Fruit fly (Drosophila melanogaster): ENCODE results near the gene CG13727.

Gene CG13727

DNA sequence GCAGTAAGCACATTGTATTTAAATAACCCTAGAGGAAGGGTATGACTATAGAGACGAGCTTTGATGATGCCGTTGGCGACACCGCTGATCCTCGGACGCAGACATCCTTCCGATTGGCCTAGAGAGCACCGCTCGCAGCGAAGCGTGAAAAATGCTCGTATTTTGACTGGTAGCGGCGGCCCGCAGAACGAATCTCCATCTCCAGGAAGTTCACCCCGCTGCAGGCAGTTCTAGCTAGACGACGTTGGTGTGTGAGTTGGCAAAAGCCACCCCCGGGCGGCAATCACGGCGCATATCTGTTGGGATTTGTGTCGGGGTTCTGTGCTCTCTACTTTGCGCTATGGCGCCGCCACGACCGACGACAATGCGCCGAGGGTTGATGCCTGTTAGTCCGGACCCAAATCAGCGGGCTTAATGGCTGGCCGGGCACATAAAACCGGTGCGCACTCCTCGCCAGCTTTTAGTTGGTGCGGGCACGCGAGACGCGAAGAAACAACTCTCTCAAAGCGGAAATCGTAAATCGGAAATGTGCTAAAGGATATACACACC lies 18.2 kb upstream of the CG13727 start, which contains the start of gene tap:
tap (plus strand) TSS at position 458 of the 549 bp plus-strand sequence.
- TF ChIP-seq nerfin-1 (tag; optimal IDR thresholded peaks at IDR 0.05) (peak; percentile 35), Ets65A (GFP tag) (peak; percentile 70), slou (GFP tag; optimal IDR thresholded peaks at IDR 0.05) (no peak), gsb-n (tag; optimal IDR thresholded peaks at IDR 0.05) (peak; percentile 89), CG7963 (GFP tag; IDR thresholded peaks at IDR 0.05; ENCODE audit: partially characterized antibody) (no peak), Hr39 (optimal IDR thresholded peaks at IDR 0.05) (no peak), CG43689 (GFP tag; IDR thresholded peaks at IDR 0.05) (no peak), CG33213 (GFP tag; optimal IDR thresholded peaks at IDR 0.05) (no peak), CHES-1-like (GFP tag; optimal IDR thresholded peaks at IDR 0.05) (no peak), disco-r (GFP tag; optimal IDR thresholded peaks at IDR 0.05) (no peak), sna (GFP tag; IDR thresholded peaks at IDR 0.05; ENCODE audit: partially characterized antibody) (no peak), oc (tag; optimal IDR thresholded peaks at IDR 0.05) (peak; percentile 17), ewg (GFP tag; optimal IDR thresholded peaks at IDR 0.05) (peak; percentile 21), CG2199 (GFP tag; IDR thresholded peaks at IDR 0.05) (0 out of 3 replicates have a peak, but pooled peaks have one; percentile 31), Jarid2 (GFP tag; optimal IDR thresholded peaks at IDR 0.05) (no peak), kni (GFP tag; optimal IDR thresholded peaks at IDR 0.05) (peak; percentile 25), hbn (GFP tag; IDR thresholded peaks at IDR 0.05; ENCODE audit: partially characterized antibody) (no peak), org-1 (GFP tag; optimal IDR thresholded peaks at IDR 0.05) (no peak), Nf-YC (tag; optimal IDR thresholded peaks at IDR 0.05) (peak; percentile 93), lbe (GFP tag; optimal IDR thresholded peaks at IDR 0.05) (no peak), sens-2 (GFP tag; IDR thresholded peaks at IDR 0.05) (no peak), gfzf (GFP tag; optimal IDR thresholded peaks at IDR 0.05) (no peak), exex (tag; optimal IDR thresholded peaks at IDR 0.05) (no peak), Hey (tag; optimal IDR thresholded peaks at IDR 0.05) (peak; percentile 79), CG9609 (GFP tag; optimal IDR thresholded peaks at IDR 0.05) (no peak), seq (GFP tag; IDR thresholded peaks at IDR 0.05) (peak; percentile 46; the same call in 1 of the 2 replicates), CG30431 (GFP tag; optimal IDR thresholded peaks at IDR 0.05) (no peak), kay (GFP tag; optimal IDR thresholded peaks at IDR 0.05) (no peak), Nf-YB (GFP tag; optimal IDR thresholded peaks at IDR 0.05) (peak; percentile 91), CG6791 (GFP tag; IDR thresholded peaks at IDR 0.05; ENCODE audit: partially characterized antibody) (no peak), CG13894 (tag; optimal IDR thresholded peaks at IDR 0.05) (peak; percentile 62), CG10366 (GFP tag; IDR thresholded peaks at IDR 0.05) (no peak), CG3995 (GFP tag; optimal IDR thresholded peaks at IDR 0.05) (no peak), CG6254 (GFP tag; optimal IDR thresholded peaks at IDR 0.05) (no peak), ci (GFP tag; IDR thresholded peaks at IDR 0.05) (no peak), fd64A (GFP tag; optimal IDR thresholded peaks at IDR 0.05) (no peak), CG15696 (tag; optimal IDR thresholded peaks at IDR 0.05) (no peak), CG11093 (GFP tag; IDR thresholded peaks at IDR 0.05) (no peak), pros (GFP tag; optimal IDR thresholded peaks at IDR 0.05) (peak; percentile 77), CG1602 (GFP tag; optimal IDR thresholded peaks at IDR 0.05) (no peak)

DNA sequence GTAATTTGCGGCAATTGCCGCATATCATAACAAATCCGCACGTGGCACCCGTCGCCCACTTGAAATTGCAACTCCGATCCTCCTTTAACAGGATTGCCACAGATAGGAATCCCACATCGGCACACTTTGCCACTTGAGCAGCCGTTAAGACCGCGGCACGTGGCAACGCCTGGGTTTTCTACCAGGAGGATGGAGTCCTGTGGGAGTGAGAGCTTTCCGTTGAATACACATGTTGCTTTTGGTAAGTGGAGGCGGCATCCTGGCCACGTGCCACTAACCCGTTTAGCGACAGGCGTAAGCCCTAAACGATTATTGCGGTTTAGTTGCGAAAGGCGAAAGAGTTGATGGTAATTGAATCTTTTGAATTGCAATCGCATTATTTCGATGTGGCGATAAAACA lies 17.4 kb upstream of the CG13727 start:
- peak; percentile 54 for TF ChIP-seq Kr (GFP tag; optimal IDR thresholded peaks at IDR 0.05)
- peak; percentile 9 for TF ChIP-seq abd-A (tag; optimal IDR thresholded peaks at IDR 0.05)
- TF ChIP-seq CG30431 (GFP tag; optimal IDR thresholded peaks at IDR 0.05), result no peak
- peak; percentile 75 for TF ChIP-seq run (tag; optimal IDR thresholded peaks at IDR 0.05)
- no peak for TF ChIP-seq Sry-δ (GFP tag; optimal IDR thresholded peaks at IDR 0.05)
- TF ChIP-seq nerfin-1 (tag; optimal IDR thresholded peaks at IDR 0.05), result peak; percentile 4
- TF ChIP-seq sim (GFP tag; IDR thresholded peaks at IDR 0.05), result no peak
- TF ChIP-seq CG11696 (GFP tag; IDR thresholded peaks at IDR 0.05), result no peak
- peak; percentile 100 for TF ChIP-seq Hey (tag; optimal IDR thresholded peaks at IDR 0.05)
- peak; percentile 77 for TF ChIP-seq oc (tag; optimal IDR thresholded peaks at IDR 0.05)
- TF ChIP-seq scrt (GFP tag; optimal IDR thresholded peaks at IDR 0.05), result peak; percentile 68
- no peak for TF ChIP-seq CG10267 (tag; optimal IDR thresholded peaks at IDR 0.05)

All from whole organism, embryonic.